Worm (Caenorhabditis elegans) whole organism, late embryonic: ENCODE data around the gene R53.5.

ENCODE experiments used
- ama-1 ChIP-seq: fragments of 150-350 bp; optimal IDR thresholded peaks from 2 replicates; lab custom pipeline; 2014
- dve-1 ChIP-seq: sonication (generic microtip); optimal IDR thresholded peaks from 2 replicates; lab custom pipeline; 2017; ENCODE audit warnings: antibody characterized with exemption, mild to moderate bottlenecking, missing genetic modification characterization, missing compliant biosample characterization
- ets-4 ChIP-seq: sonication (generic microtip); optimal IDR thresholded peaks from 2 replicates; lab custom pipeline; 2016; ENCODE audit warnings: missing genetic modification characterization, missing compliant biosample characterization
- gmeb-2 ChIP-seq: sonication (generic microtip); optimal IDR thresholded peaks from 2 replicates; lab custom pipeline; 2016; ENCODE audit warnings: missing genetic modification characterization, inconsistent platforms, missing compliant biosample characterization
- mec-3 ChIP-seq: sonication (generic microtip); optimal IDR thresholded peaks from 2 replicates; lab custom pipeline; 2016; ENCODE audit warnings: borderline replicate concordance, missing genetic modification characterization, missing compliant biosample characterization
- nhr-11 ChIP-seq: fragments of 150-350 bp; optimal IDR thresholded peaks from 2 replicates; lab custom pipeline; 2014; ENCODE audit warnings: missing biosample characterization, missing genetic modification characterization
- pqm-1 ChIP-seq: sonication (generic microtip); optimal IDR thresholded peaks from 2 replicates; lab custom pipeline; 2016; ENCODE audit warnings: missing genetic modification characterization, missing compliant biosample characterization
- ref-2 ChIP-seq: sonication (generic microtip); optimal IDR thresholded peaks from 2 replicates; lab custom pipeline; 2016; ENCODE audit warnings: missing genetic modification characterization, missing compliant biosample characterization
- sox-4 ChIP-seq: sonication (generic microtip); optimal IDR thresholded peaks from 2 replicates; lab custom pipeline; 2017; ENCODE audit warnings: mild to moderate bottlenecking, missing genetic modification characterization, inconsistent platforms, missing compliant biosample characterization
- syd-9 ChIP-seq: sonication (generic microtip); optimal IDR thresholded peaks from 2 replicates; lab custom pipeline; 2016; ENCODE audit warnings: mild to moderate bottlenecking, missing genetic modification characterization, moderate library complexity, missing compliant biosample characterization
- tbx-2 ChIP-seq: sonication (generic microtip); optimal IDR thresholded peaks from 2 replicates; lab custom pipeline; 2016; ENCODE audit warnings: missing genetic modification characterization, missing compliant biosample characterization
- unc-55 ChIP-seq: sonication (generic microtip); optimal IDR thresholded peaks from 2 replicates; lab custom pipeline; 2017; ENCODE audit warnings: missing biosample characterization, missing genetic modification reagents, missing genetic modification characterization
- unc-86 ChIP-seq: sonication (generic microtip); optimal IDR thresholded peaks from 2 replicates; lab custom pipeline; 2016; ENCODE audit warnings: missing genetic modification characterization, missing compliant biosample characterization

ce11 chrII:9943837-9944236 is 26.5 kb downstream of the R53.5 start, which contains the start of gene flad-1:
- TF ChIP-seq ama-1 (no peak), unc-55 (GFP tag; lab: Kevin White, UChicago) (no peak), ets-4 (tag; lab: Kevin White, UChicago) (no peak), mec-3 (tag; lab: Kevin White, UChicago) (no peak), unc-86 (tag; lab: Kevin White, UChicago) (no peak), ref-2 (tag; lab: Kevin White, UChicago) (no peak), syd-9 (tag; lab: Kevin White, UChicago) (no peak), tbx-2 (tag; lab: Kevin White, UChicago) (no peak), pqm-1 (no peak), nhr-11 (tag; lab: Kevin White, UChicago) (no peak), sox-4 (tag; lab: Kevin White, UChicago) (no peak), dve-1 (tag; lab: Kevin White, UChicago) (no peak), gmeb-2 (tag; lab: Kevin White, UChicago) (no peak)
